Worm (Caenorhabditis elegans): ENCODE measurements around the gene T06C12.14.
"Not testable (repeated sequence)": the region's sequence is repeated elsewhere in the genome, so short reads cannot be mapped to it uniquely, and the experiment has no call there.

- not testable (repeated sequence) for TF ChIP-seq unc-130 (GFP tag; optimal IDR thresholded peaks at IDR 0.05); madf-8 (GFP tag; conservative IDR thresholded peaks at IDR 0.05); ztf-3 (GFP tag; optimal IDR thresholded peaks at IDR 0.05); F57A8.1 (GFP tag; optimal IDR thresholded peaks at IDR 0.05); lin-54 (GFP tag; optimal IDR thresholded peaks at IDR 0.05); ztf-26 (tag; optimal IDR thresholded peaks at IDR 0.05)
These were observed 49.5 kb upstream of the T06C12.14 start, which contains the start of gene srh-147 for ce11 chrV:15850276-15850811.
